Worm (Caenorhabditis elegans) whole organism, L4 larva: ENCODE results near the gene eral-1.
A peak's percentile ranks its signal among the peaks of the same experiment; 100 is the strongest.

Source experiments
- F49E8.2 ChIP-seq: sonication (generic microtip); optimal IDR thresholded peaks from 2 replicates; lab custom pipeline; 2016; ENCODE audit warnings: missing compliant biosample characterization, mild to moderate bottlenecking, missing genetic modification characterization, borderline replicate concordance
- ceh-62 ChIP-seq: sonication (generic microtip); optimal IDR thresholded peaks from 2 replicates; lab custom pipeline; 2017; ENCODE audit warnings: missing biosample characterization, missing genetic modification characterization
- cey-2 ChIP-seq: sonication (generic microtip); optimal IDR thresholded peaks from 3 replicates; lab custom pipeline; 2017; ENCODE audit warnings: missing genetic modification characterization, mild to moderate bottlenecking, missing compliant biosample characterization, antibody characterized with exemption, borderline replicate concordance; ENCODE audit not compliant: insufficient read depth
- daf-16 ChIP-seq, 3 experiments: sonication (generic microtip); optimal IDR thresholded peaks; 2 replicates each; lab custom pipeline; 2016 to 2017; ENCODE audit warnings: missing genetic modification characterization in 3 of 3, missing genetic modification reagents in 3 of 3, mild to moderate bottlenecking in 2 of 3, missing compliant biosample characterization in 2 of 3, missing biosample characterization in 1 of 3, moderate library complexity in 1 of 3
- lsy-2 ChIP-seq, 2 experiments: fragments of 150-350 bp in 1 of 2; sonication (generic microtip) in 1 of 2; optimal IDR thresholded peaks; 2 replicates each; lab custom pipeline; 2014 to 2017; ENCODE audit warnings: missing biosample characterization in 2 of 2, missing genetic modification characterization in 2 of 2
- mxl-3 ChIP-seq: fragments of 200-800 bp; sonication (Bioruptor generic); optimal IDR thresholded peaks from 2 replicates; lab custom pipeline; 2018; ENCODE audit warnings: mild to moderate bottlenecking, missing genetic modification characterization, missing compliant biosample characterization
- nhr-11 ChIP-seq: fragments of 150-350 bp; optimal IDR thresholded peaks from 2 replicates; lab custom pipeline; 2014; ENCODE audit warnings: missing biosample characterization, missing genetic modification characterization
- pqm-1 ChIP-seq: sonication (generic microtip); optimal IDR thresholded peaks from 2 replicates; lab custom pipeline; 2017; ENCODE audit warnings: missing biosample characterization, missing genetic modification characterization
- saeg-2 ChIP-seq: fragments of 200-800 bp; sonication (Bioruptor generic); IDR thresholded peaks from 2 replicates; pipeline ENCODE4 v1.3.6; 2022; ENCODE audit warnings: missing genetic modification reagents, missing genetic modification characterization, missing compliant biosample characterization
- snpc-4 ChIP-seq: fragments of 150-350 bp; optimal IDR thresholded peaks from 2 replicates; lab custom pipeline; 2014; ENCODE audit warnings: missing biosample characterization, missing genetic modification characterization
- ztf-11 ChIP-seq: fragments of 150-350 bp; optimal IDR thresholded peaks from 2 replicates; lab custom pipeline; 2014; ENCODE audit warnings: missing biosample characterization, missing genetic modification characterization

DNA sequence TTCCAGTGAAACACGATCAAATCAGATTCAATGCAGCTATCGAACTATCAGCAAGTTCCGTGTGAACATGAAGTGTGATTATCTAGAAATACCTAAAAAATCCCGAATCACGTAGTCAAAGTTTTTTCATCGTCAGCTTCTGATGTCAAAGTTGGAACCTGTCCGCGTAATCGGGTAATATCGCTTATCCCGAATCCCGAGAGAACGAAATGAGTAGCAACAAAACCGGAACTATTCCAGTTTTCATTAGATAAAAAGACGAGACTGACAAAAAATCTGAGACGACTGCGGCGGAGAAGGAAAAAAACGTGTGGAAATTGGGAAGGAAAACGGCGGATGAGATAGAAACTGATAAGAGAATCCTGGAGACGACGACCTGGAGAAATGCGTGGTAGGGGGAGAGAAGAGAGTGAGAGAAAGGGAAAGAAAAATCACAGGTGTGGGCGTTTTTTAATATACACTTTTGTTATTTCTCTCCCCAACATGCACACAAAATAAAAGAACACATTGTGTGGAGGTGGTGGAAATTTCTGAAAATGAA is 30.5 kb upstream of the eral-1 start:
- TF ChIP-seq ztf-11 (tag; lab: Kevin White, UChicago) (no peak), F49E8.2 (no peak), ceh-62 (tag; lab: Kevin White, UChicago) (no peak), mxl-3 (GFP tag; lab: Kevin White, UChicago) (peak; percentile 48), pqm-1 (tag; lab: Kevin White, UChicago) (peak; percentile 41), saeg-2 (GFP tag; lab: Robert Waterston, UW) (no peak), daf-16 (GFP tag; optimal IDR thresholded peaks at IDR 0.05; lab: Kevin White, UChicago) (no peak), daf-16 (tag; optimal IDR thresholded peaks at IDR 0.05; lab: Kevin White, UChicago) (no peak), lsy-2 (tag; optimal IDR thresholded peaks at IDR 0.05; lab: Kevin White, UChicago) (peak in 1 of 2 experiments; percentile 9), snpc-4 (tag; lab: Kevin White, UChicago) (no peak), nhr-11 (tag; lab: Kevin White, UChicago) (peak; percentile 24), cey-2 (tag; lab: Kevin White, UChicago) (no peak)
